Fruit fly (Drosophila melanogaster) whole organism, pupa: ENCODE data around the gene Gyc89Da.

ENCODE experiments used
- CG10348 ChIP-seq: fragments of 200-800 bp; sonication (Bioruptor generic); IDR thresholded peaks from 2 replicates; pipeline ENCODE4 v1.3.6; 2022; ENCODE audit warnings: missing biosample characterization, missing genetic modification characterization
- CG12605 ChIP-seq: fragments of 200-800 bp; sonication (Bioruptor generic); IDR thresholded peaks from 2 replicates; pipeline ENCODE4 v1.3.6; 2022; ENCODE audit warnings: missing biosample characterization, missing genetic modification characterization
- CG13204 ChIP-seq: fragments of 200-800 bp; sonication (Bioruptor generic); optimal IDR thresholded peaks from 2 replicates; lab custom pipeline; 2018; ENCODE audit warnings: missing biosample characterization, mild to moderate bottlenecking, missing genetic modification characterization, moderate library complexity
- CG14655 ChIP-seq: fragments of 200-800 bp; sonication (Bioruptor generic); optimal IDR thresholded peaks from 3 replicates; lab custom pipeline; 2017; ENCODE audit warnings: mild to moderate bottlenecking, missing biosample characterization, missing genetic modification reagents, missing genetic modification characterization
- CG15710 ChIP-seq: fragments of 200-800 bp; sonication (Bioruptor generic); optimal IDR thresholded peaks from 2 replicates; lab custom pipeline; 2018; ENCODE audit warnings: missing biosample characterization, mild to moderate bottlenecking, missing genetic modification characterization, moderate library complexity
- CG17806 ChIP-seq: fragments of 200-800 bp; sonication (Bioruptor generic); optimal IDR thresholded peaks from 2 replicates; lab custom pipeline; 2018; ENCODE audit warnings: missing biosample characterization, mild to moderate bottlenecking, missing genetic modification characterization, moderate library complexity
- CG32121 ChIP-seq: fragments of 200-800 bp; sonication (Bioruptor generic); IDR thresholded peaks from 2 replicates; pipeline ENCODE4 v1.3.6; 2022; ENCODE audit warnings: missing biosample characterization, missing genetic modification characterization
- CG34367 ChIP-seq: fragments of 200-800 bp; sonication (Bioruptor generic); optimal IDR thresholded peaks from 2 replicates; lab custom pipeline; 2018; ENCODE audit warnings: missing biosample characterization, mild to moderate bottlenecking, missing genetic modification characterization
- CG4496 ChIP-seq: fragments of 200-800 bp; sonication (Bioruptor generic); IDR thresholded peaks from 3 replicates; pipeline ENCODE4 v1.3.6; 2022; ENCODE audit warnings: missing biosample characterization, missing genetic modification characterization
- CG8159 ChIP-seq: fragments of 200-800 bp; sonication (Bioruptor generic); optimal IDR thresholded peaks from 3 replicates; lab custom pipeline; 2018; ENCODE audit warnings: missing biosample characterization, mild to moderate bottlenecking, missing genetic modification characterization, moderate library complexity
- CG8301 ChIP-seq: fragments of 200-800 bp; sonication (Bioruptor generic); optimal IDR thresholded peaks from 2 replicates; lab custom pipeline; 2018; ENCODE audit warnings: missing biosample characterization, mild to moderate bottlenecking, missing genetic modification characterization
- CG9948 ChIP-seq: fragments of 200-800 bp; sonication (Bioruptor generic); optimal IDR thresholded peaks from 2 replicates; lab custom pipeline; 2018; ENCODE audit warnings: missing biosample characterization, mild to moderate bottlenecking, missing genetic modification characterization, moderate library complexity
- D1 ChIP-seq: fragments of 200-800 bp; sonication (Bioruptor generic); optimal IDR thresholded peaks from 2 replicates; lab custom pipeline; 2018; ENCODE audit warnings: missing biosample characterization, mild to moderate bottlenecking, missing genetic modification characterization, moderate library complexity
- EcR ChIP-seq: fragments of 200-800 bp; sonication (Bioruptor generic); optimal IDR thresholded peaks from 3 replicates; lab custom pipeline; 2019; ENCODE audit warnings: missing biosample characterization, missing genetic modification characterization, mild to moderate bottlenecking, moderate library complexity, missing genetic modification reagents
- Ets98B ChIP-seq: fragments of 200-800 bp; sonication (Bioruptor generic); IDR thresholded peaks from 2 replicates; pipeline ENCODE4 v1.3.6; 2022; ENCODE audit warnings: missing biosample characterization, missing genetic modification characterization
- Pif1A ChIP-seq: fragments of 200-800 bp; sonication (Bioruptor generic); optimal IDR thresholded peaks from 3 replicates; lab custom pipeline; 2016; ENCODE audit warnings: missing biosample characterization, missing genetic modification characterization
- Pif1B ChIP-seq: fragments of 200-800 bp; sonication (Bioruptor generic); optimal IDR thresholded peaks from 3 replicates; lab custom pipeline; 2016; ENCODE audit warnings: missing biosample characterization, missing genetic modification characterization
- Snoo ChIP-seq: fragments of 200-800 bp; sonication (Bioruptor generic); optimal IDR thresholded peaks from 3 replicates; lab custom pipeline; 2017; ENCODE audit warnings: missing biosample characterization, mild to moderate bottlenecking, missing genetic modification characterization, inconsistent platforms
- fd96Ca ChIP-seq: fragments of 200-800 bp; sonication (Bioruptor generic); IDR thresholded peaks from 3 replicates; pipeline ENCODE4 v1.3.6; 2022; ENCODE audit warnings: missing biosample characterization, missing genetic modification characterization
- gl ChIP-seq: fragments of 200-800 bp; sonication (Bioruptor generic); optimal IDR thresholded peaks from 2 replicates; lab custom pipeline; 2018; ENCODE audit warnings: missing biosample characterization, mild to moderate bottlenecking, missing genetic modification characterization
- rn ChIP-seq: fragments of 200-800 bp; sonication (Bioruptor generic); IDR thresholded peaks from 2 replicates; pipeline ENCODE4 v1.3.6; 2022; ENCODE audit warnings: missing biosample characterization, missing genetic modification characterization

Gene Gyc89Da

dm6 chr3R:16497379-16497778 is 25.0 kb downstream of the Gyc89Da start:
- peak; percentile 84 for TF ChIP-seq CG32121 (GFP tag; lab: Robert Waterston, UW)
- peak; percentile 32; the same call in 1 of the 3 replicates for TF ChIP-seq fd96Ca (GFP tag; lab: Robert Waterston, UW)
- TF ChIP-seq Pif1A (GFP tag; lab: Kevin White, UChicago), result peak; percentile 52
- TF ChIP-seq CG12605, result peak; percentile 84
- TF ChIP-seq rn (GFP tag; lab: Robert Waterston, UW), result peak; percentile 65
- TF ChIP-seq Snoo, result peak; percentile 56
- peak; percentile 87 for TF ChIP-seq Ets98B (GFP tag; lab: Robert Waterston, UW)
- peak; percentile 63 for TF ChIP-seq CG34367
- peak; percentile 8 for TF ChIP-seq gl
- TF ChIP-seq CG9948, result peak; percentile 60
- peak; percentile 10 for TF ChIP-seq D1 (tag; lab: Kevin White, UChicago)
- TF ChIP-seq CG10348, result no peak
- TF ChIP-seq EcR, result no peak
- peak; percentile 90 for TF ChIP-seq CG4496 (GFP tag; lab: Robert Waterston, UW)
- peak; percentile 72 for TF ChIP-seq CG8301 (tag; lab: Kevin White, UChicago)
- peak; percentile 57 for TF ChIP-seq CG15710
- TF ChIP-seq CG14655 (GFP tag; lab: Kevin White, UChicago), result peak; percentile 78
- no peak for TF ChIP-seq CG13204 (GFP tag; lab: Kevin White, UChicago)
- TF ChIP-seq Pif1B (GFP tag; lab: Kevin White, UChicago), result peak; percentile 49
- peak; percentile 74 for TF ChIP-seq CG17806 (tag; lab: Kevin White, UChicago)
- peak; percentile 69 for TF ChIP-seq CG8159 (tag; lab: Kevin White, UChicago)
- TF ChIP-seq, all 21 proteins: peak for 18

- TF ChIP-seq CG4496 (GFP tag; lab: Robert Waterston, UW) (no peak), CG8159 (tag; lab: Kevin White, UChicago) (no peak), fd96Ca (GFP tag; lab: Robert Waterston, UW) (no peak), CG12605 (no peak), CG8301 (tag; lab: Kevin White, UChicago) (no peak)
Observed at dm6 chr3R:16498859-16499258, 26.5 kb downstream of the Gyc89Da start, which contains the start of gene Gr89a. TSS of gene Gr89a (minus strand) at chr3R:16498959.

dm6 chr3R:16500919-16501851 is 28.8 kb downstream of the Gyc89Da start, which contains the start of gene Decay:
TSS of gene Decay (minus strand) at chr3R:16501050.
- no peak for TF ChIP-seq gl
- 0 out of 3 replicates have a peak, but pooled peaks have one; percentile 8 for TF ChIP-seq CG4496 (GFP tag; lab: Robert Waterston, UW)
- no peak for TF ChIP-seq CG10348
- TF ChIP-seq EcR, result no peak
- no peak for TF ChIP-seq D1 (tag; lab: Kevin White, UChicago)
- no peak; the same call in 1 of the 2 replicates for TF ChIP-seq Ets98B (GFP tag; lab: Robert Waterston, UW)
- no peak for TF ChIP-seq CG17806 (tag; lab: Kevin White, UChicago)
- no peak for TF ChIP-seq CG32121 (GFP tag; lab: Robert Waterston, UW)
- no peak for TF ChIP-seq CG15710
- no peak for TF ChIP-seq rn (GFP tag; lab: Robert Waterston, UW)
- no peak for TF ChIP-seq CG8159 (tag; lab: Kevin White, UChicago)
- TF ChIP-seq Pif1A (GFP tag; lab: Kevin White, UChicago), result peak; percentile 54
- peak; percentile 14 for TF ChIP-seq Pif1B (GFP tag; lab: Kevin White, UChicago)
- no peak for TF ChIP-seq CG12605
- TF ChIP-seq CG8301 (tag; lab: Kevin White, UChicago), result peak; percentile 37
- no peak for TF ChIP-seq fd96Ca (GFP tag; lab: Robert Waterston, UW)
- TF ChIP-seq Snoo, result peak; percentile 34
- no peak for TF ChIP-seq CG13204 (GFP tag; lab: Kevin White, UChicago)
- peak; percentile 29 for TF ChIP-seq CG14655 (GFP tag; lab: Kevin White, UChicago)
- TF ChIP-seq CG9948, result no peak
- TF ChIP-seq CG34367, result no peak

- no peak for TF ChIP-seq rn (GFP tag; lab: Robert Waterston, UW)
- peak; percentile 12; the same call in 1 of the 2 replicates for TF ChIP-seq CG12605
- TF ChIP-seq CG13204 (GFP tag; lab: Kevin White, UChicago), result peak; percentile 8
- no peak for TF ChIP-seq D1 (tag; lab: Kevin White, UChicago)
Observed at dm6 chr3R:16502595-16503305, 30.3 kb downstream of the Gyc89Da start, which contains the start of gene CG42342. TSS of gene CG42342 (plus strand) at chr3R:16502770.

- TF ChIP-seq CG8159 (tag; lab: Kevin White, UChicago) (no peak), CG32121 (GFP tag; lab: Robert Waterston, UW) (no peak), CG4496 (GFP tag; lab: Robert Waterston, UW) (no peak), CG8301 (tag; lab: Kevin White, UChicago) (no peak), fd96Ca (GFP tag; lab: Robert Waterston, UW) (no peak), gl (no peak), CG12605 (no peak), Ets98B (GFP tag; lab: Robert Waterston, UW) (no peak), CG13204 (GFP tag; lab: Kevin White, UChicago) (no peak), D1 (tag; lab: Kevin White, UChicago) (no peak), CG17806 (tag; lab: Kevin White, UChicago) (no peak), CG9948 (no peak), Snoo (no peak), CG15710 (no peak), rn (GFP tag; lab: Robert Waterston, UW) (no peak), CG10348 (no peak)
- TF ChIP-seq, all 21 proteins: peak for 0
Observed at dm6 chr3R:16504541-16504940, 32.1 kb downstream of the Gyc89Da start.
